Worm (Caenorhabditis elegans) whole organism, early embryonic: ENCODE measurements around the gene ech-9.

ENCODE experiments used
- B0310.2 ChIP-seq: sonication (generic microtip); optimal IDR thresholded peaks from 2 replicates; lab custom pipeline; 2016; ENCODE audit warnings: mild to moderate bottlenecking, missing genetic modification characterization, missing compliant biosample characterization
- F13C5.2 ChIP-seq: sonication (generic microtip); optimal IDR thresholded peaks from 2 replicates; lab custom pipeline; 2017; ENCODE audit warnings: mild to moderate bottlenecking, missing genetic modification characterization, inconsistent platforms, missing compliant biosample characterization
- aly-1 ChIP-seq: sonication (generic microtip); optimal IDR thresholded peaks from 2 replicates; lab custom pipeline; 2016; ENCODE audit warnings: missing genetic modification characterization, missing compliant biosample characterization
- sea-1 ChIP-seq: fragments of 200-800 bp; sonication (Bioruptor generic); conservative IDR thresholded peaks from 2 replicates; pipeline ENCODE4 v1.3.6; 2022; ENCODE audit warnings: missing genetic modification characterization, missing compliant biosample characterization

DNA sequence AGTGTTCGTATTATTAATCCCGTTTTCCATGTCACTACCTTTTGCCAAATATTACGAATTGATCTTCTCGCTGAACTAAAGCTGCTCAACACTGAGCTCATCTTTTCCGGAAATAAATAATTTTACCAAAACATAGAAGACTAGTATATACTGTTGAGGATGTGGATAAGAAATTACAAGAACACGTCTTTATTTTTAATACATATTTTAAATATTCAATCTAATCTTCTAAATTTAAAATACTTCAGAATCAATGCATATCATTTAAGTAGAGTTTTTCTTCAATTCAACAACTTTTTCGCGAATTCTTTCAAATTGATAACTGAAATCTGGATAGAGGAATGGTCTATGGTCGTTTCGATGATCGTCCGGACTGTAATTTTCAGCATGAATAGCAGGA is 20.3 kb downstream of the ech-9 start, which contains the start of gene abt-1:
- TF ChIP-seq F13C5.2 (tag; lab: Kevin White, UChicago) (no peak), aly-1 (tag; lab: Kevin White, UChicago) (no peak), sea-1 (GFP tag; lab: Robert Waterston, UW) (no peak), B0310.2 (no peak)
